Worm (Caenorhabditis elegans) whole organism, L2 larva: ENCODE data around the gene D1086.7.
"Not testable (repeated sequence)": the region's sequence is repeated elsewhere in the genome, so short reads cannot be mapped to it uniquely, and the experiment has no call there.

ENCODE experiments used
- C34F6.9 ChIP-seq: fragments of 150-350 bp; optimal IDR thresholded peaks from 2 replicates; lab custom pipeline; 2014; ENCODE audit warnings: missing biosample characterization, missing genetic modification characterization
- F13H6.1 ChIP-seq: sonication (generic microtip); optimal IDR thresholded peaks from 2 replicates; lab custom pipeline; 2016; ENCODE audit warnings: missing genetic modification characterization, missing compliant biosample characterization
- R02D3.7 ChIP-seq: fragments of 150-350 bp; optimal IDR thresholded peaks from 2 replicates; lab custom pipeline; 2014; ENCODE audit warnings: missing biosample characterization, missing genetic modification characterization
- Y55F3AM.14 ChIP-seq: fragments of 200-800 bp; sonication (Bioruptor generic); optimal IDR thresholded peaks from 2 replicates; lab custom pipeline; 2018; ENCODE audit warnings: mild to moderate bottlenecking, missing genetic modification characterization, missing compliant biosample characterization
- ZK546.5 ChIP-seq: sonication (generic microtip); optimal IDR thresholded peaks from 2 replicates; lab custom pipeline; 2017; ENCODE audit warnings: missing biosample characterization, missing genetic modification characterization
- alr-1 ChIP-seq: fragments of 150-350 bp; optimal IDR thresholded peaks from 2 replicates; lab custom pipeline; 2014; ENCODE audit warnings: missing biosample characterization, missing genetic modification characterization
- ama-1 ChIP-seq: fragments of 150-350 bp; optimal IDR thresholded peaks from 2 replicates; lab custom pipeline; 2018; ENCODE audit warnings: inconsistent platforms
- blmp-1 ChIP-seq: sonication (generic microtip); optimal IDR thresholded peaks from 2 replicates; lab custom pipeline; 2017; ENCODE audit warnings: missing genetic modification characterization, mild to moderate bottlenecking, missing compliant biosample characterization, antibody characterized with exemption, moderate library complexity; ENCODE audit not compliant: insufficient read depth
- ceh-16 ChIP-seq: fragments of 150-350 bp; optimal IDR thresholded peaks from 2 replicates; lab custom pipeline; 2014; ENCODE audit warnings: missing biosample characterization, missing genetic modification characterization
- ceh-82 ChIP-seq: fragments of 150-350 bp; optimal IDR thresholded peaks from 2 replicates; lab custom pipeline; 2014; ENCODE audit warnings: missing biosample characterization, missing genetic modification characterization
- crh-2 ChIP-seq: sonication (generic microtip); optimal IDR thresholded peaks from 2 replicates; lab custom pipeline; 2017; ENCODE audit warnings: missing biosample characterization, missing genetic modification characterization
- dmd-4 ChIP-seq: sonication (generic microtip); optimal IDR thresholded peaks from 2 replicates; lab custom pipeline; 2017; ENCODE audit warnings: missing biosample characterization, missing genetic modification characterization
- egl-27 ChIP-seq: sonication (generic microtip); optimal IDR thresholded peaks from 3 replicates; lab custom pipeline; 2017; ENCODE audit warnings: missing biosample characterization, missing genetic modification reagents, missing genetic modification characterization
- fos-1 ChIP-seq: fragments of 150-350 bp; optimal IDR thresholded peaks from 2 replicates; lab custom pipeline; 2014; ENCODE audit warnings: missing biosample characterization, missing genetic modification characterization
- gmeb-1 ChIP-seq: fragments of 150-350 bp; optimal IDR thresholded peaks from 2 replicates; lab custom pipeline; 2014; ENCODE audit warnings: missing biosample characterization, missing genetic modification characterization
- lin-11 ChIP-seq: fragments of 150-350 bp; sonication (generic microtip); optimal IDR thresholded peaks from 2 replicates; lab custom pipeline; 2014; ENCODE audit warnings: missing biosample characterization, missing genetic modification characterization, inconsistent platforms, mixed read lengths
- lin-13 ChIP-seq: fragments of 150-350 bp; optimal IDR thresholded peaks from 2 replicates; lab custom pipeline; 2014; ENCODE audit warnings: missing biosample characterization, missing genetic modification reagents, missing genetic modification characterization
- lin-39 ChIP-seq: fragments of 150-350 bp; optimal IDR thresholded peaks from 2 replicates; lab custom pipeline; 2014; ENCODE audit warnings: missing biosample characterization, missing genetic modification reagents, missing genetic modification characterization
- lsy-2 ChIP-seq, 2 experiments: fragments of 150-350 bp in 1 of 2; sonication (generic microtip) in 1 of 2; optimal IDR thresholded peaks; 2 replicates each; lab custom pipeline; 2014 to 2017; ENCODE audit warnings: missing biosample characterization in 2 of 2, missing genetic modification characterization in 2 of 2
- mab-5 ChIP-seq: fragments of 150-350 bp; optimal IDR thresholded peaks from 2 replicates; lab custom pipeline; 2014; ENCODE audit warnings: missing biosample characterization, missing genetic modification characterization
- mbf-1 ChIP-seq: sonication (generic microtip); optimal IDR thresholded peaks from 2 replicates; lab custom pipeline; 2017; ENCODE audit warnings: missing biosample characterization, missing genetic modification characterization
- mdl-1 ChIP-seq, 2 experiments: fragments of 150-350 bp in 1 of 2; sonication (generic microtip) in 1 of 2; optimal IDR thresholded peaks; 2 replicates each; lab custom pipeline; 2017; ENCODE audit warnings: missing biosample characterization in 2 of 2, missing genetic modification characterization in 2 of 2
- nhr-10 ChIP-seq: sonication (generic microtip); optimal IDR thresholded peaks from 2 replicates; lab custom pipeline; 2017; ENCODE audit warnings: missing biosample characterization, missing genetic modification characterization
- nhr-129 ChIP-seq: fragments of 150-350 bp; optimal IDR thresholded peaks from 2 replicates; lab custom pipeline; 2014; ENCODE audit warnings: missing biosample characterization, missing genetic modification characterization
- nhr-21 ChIP-seq: fragments of 150-350 bp; optimal IDR thresholded peaks from 2 replicates; lab custom pipeline; 2014; ENCODE audit warnings: missing biosample characterization, missing genetic modification characterization
- nhr-23 ChIP-seq: fragments of 150-350 bp; optimal IDR thresholded peaks from 2 replicates; lab custom pipeline; 2014; ENCODE audit warnings: missing biosample characterization, missing genetic modification reagents, missing genetic modification characterization
- nhr-237 ChIP-seq: fragments of 150-350 bp; optimal IDR thresholded peaks from 2 replicates; lab custom pipeline; 2014; ENCODE audit warnings: missing biosample characterization, missing genetic modification characterization
- nhr-25 ChIP-seq: fragments of 150-350 bp; sonication (generic microtip); optimal IDR thresholded peaks from 3 replicates; lab custom pipeline; 2014; ENCODE audit warnings: missing biosample characterization, missing genetic modification characterization
- nhr-77 ChIP-seq: fragments of 150-350 bp; optimal IDR thresholded peaks from 2 replicates; lab custom pipeline; 2014; ENCODE audit warnings: missing biosample characterization, missing genetic modification characterization
- sem-4 ChIP-seq: fragments of 150-350 bp; optimal IDR thresholded peaks from 2 replicates; lab custom pipeline; 2014; ENCODE audit warnings: missing biosample characterization, missing genetic modification reagents, missing genetic modification characterization
- skn-1 ChIP-seq: sonication (generic microtip); optimal IDR thresholded peaks from 2 replicates; lab custom pipeline; 2017; ENCODE audit warnings: missing biosample characterization, missing genetic modification characterization
- sma-3 ChIP-seq: sonication (generic microtip); optimal IDR thresholded peaks from 2 replicates; lab custom pipeline; 2016; ENCODE audit warnings: missing genetic modification reagents, missing genetic modification characterization, missing compliant biosample characterization
- sma-9 ChIP-seq, 2 experiments: fragments of 150-350 bp in 1 of 2; sonication (generic microtip) in 1 of 2; optimal IDR thresholded peaks; 2 replicates each; lab custom pipeline; 2014 to 2016; ENCODE audit warnings: missing genetic modification characterization in 2 of 2, mild to moderate bottlenecking in 1 of 2, missing biosample characterization in 1 of 2, missing compliant biosample characterization in 1 of 2, missing genetic modification reagents in 1 of 2, moderate library complexity in 1 of 2
- snpc-4 ChIP-seq: fragments of 150-350 bp; optimal IDR thresholded peaks from 2 replicates; lab custom pipeline; 2014; ENCODE audit warnings: missing biosample characterization, missing genetic modification characterization
- unc-55 ChIP-seq: fragments of 150-350 bp; sonication (generic microtip); optimal IDR thresholded peaks from 3 replicates; lab custom pipeline; 2014; ENCODE audit warnings: missing biosample characterization, missing genetic modification reagents, missing genetic modification characterization
- unc-62 ChIP-seq: fragments of 150-350 bp; optimal IDR thresholded peaks from 2 replicates; lab custom pipeline; 2014; ENCODE audit warnings: missing biosample characterization, missing genetic modification reagents, missing genetic modification characterization
- zag-1 ChIP-seq: fragments of 150-350 bp; optimal IDR thresholded peaks from 2 replicates; lab custom pipeline; 2014; ENCODE audit warnings: missing biosample characterization, missing genetic modification characterization
- ztf-4 ChIP-seq: fragments of 150-350 bp; optimal IDR thresholded peaks from 2 replicates; lab custom pipeline; 2014; ENCODE audit warnings: missing biosample characterization, missing genetic modification characterization

D1086.7 gene

DNA sequence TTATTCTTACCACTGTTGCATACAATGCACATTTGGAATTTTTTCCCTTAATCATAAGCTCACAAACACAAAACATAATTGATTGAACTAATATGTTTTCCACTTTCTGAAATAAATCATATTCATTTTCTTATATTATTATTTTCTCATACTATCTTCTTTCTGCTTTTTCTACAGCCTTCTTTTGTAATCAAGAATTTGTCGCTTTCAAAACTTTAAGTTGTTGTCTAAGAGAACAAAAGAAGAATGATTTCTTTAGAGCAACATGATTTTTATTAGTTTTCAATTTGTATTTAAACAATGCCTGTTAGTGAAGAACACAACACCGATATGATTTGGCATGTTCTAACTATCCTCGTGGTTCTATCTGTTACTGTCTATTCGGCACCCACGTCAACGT lies at the start of gene D1086.7:
D1086.7 (plus strand) TSS at position 301 of the 400 bp plus-strand sequence.
- TF ChIP-seq nhr-77 (tag; lab: Kevin White, UChicago) (no peak), crh-2 (no peak), mdl-1 (tag; optimal IDR thresholded peaks at IDR 0.05; lab: Kevin White, UChicago) (no peak), alr-1 (tag; lab: Kevin White, UChicago) (no peak), dmd-4 (tag; lab: Kevin White, UChicago) (no peak), F13H6.1 (tag; lab: Kevin White, UChicago) (no peak), nhr-10 (no peak), egl-27 (tag; lab: Kevin White, UChicago) (no peak), nhr-23 (tag; lab: Kevin White, UChicago) (no peak), lin-39 (tag; lab: Kevin White, UChicago) (no peak), snpc-4 (tag; lab: Kevin White, UChicago) (no peak), ama-1 (lab: Kevin White, UChicago) (no peak)

DNA sequence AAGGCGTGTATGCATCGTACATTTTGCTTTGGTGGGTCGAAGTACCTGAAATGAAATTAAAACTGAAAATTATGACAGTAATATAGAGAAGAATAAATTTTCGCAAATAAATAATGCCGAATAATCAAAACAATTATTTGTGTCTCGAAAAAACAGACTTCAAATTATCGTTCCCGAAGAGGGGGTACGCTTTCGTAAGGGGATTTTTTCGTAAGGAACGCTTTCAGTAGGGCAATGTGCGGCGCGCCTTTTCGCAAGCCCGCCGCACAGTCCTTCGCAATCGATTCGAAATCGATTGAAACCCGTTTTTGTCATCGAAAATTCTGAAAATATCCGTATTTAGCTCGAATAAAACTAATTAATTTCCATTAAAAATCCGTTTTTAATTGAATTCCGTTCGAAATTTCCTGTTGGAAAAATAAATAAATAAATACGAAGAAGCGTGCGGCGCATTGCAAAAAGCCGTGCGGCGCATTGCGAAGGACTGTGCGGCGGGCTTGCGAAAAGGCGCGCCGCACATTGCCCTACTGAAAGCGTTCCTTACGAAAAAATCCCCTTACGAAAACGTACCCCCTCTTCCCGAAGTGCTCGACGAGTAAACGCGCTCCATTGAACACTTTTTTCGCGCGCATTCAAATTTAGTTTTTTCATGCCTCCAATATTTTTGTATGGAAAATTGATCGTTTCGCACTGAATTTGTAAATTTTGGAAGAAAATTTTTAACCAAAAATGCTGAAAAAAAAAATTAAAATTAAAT lies 45.6 kb upstream of the D1086.7 start, which contains the start of gene vps-39:
vps-39 (minus strand) TSS at position 51 of the 757 bp plus-strand sequence.
- peak; percentile 4 for TF ChIP-seq lin-13 (GFP tag; lab: Kevin White, UChicago)
- TF ChIP-seq F13H6.1 (tag; lab: Kevin White, UChicago), result peak; percentile 58
- peak; percentile 8 for TF ChIP-seq gmeb-1
- peak in 1 of 2 experiments; percentile 35 for TF ChIP-seq lsy-2 (tag; optimal IDR thresholded peaks at IDR 0.05; lab: Kevin White, UChicago)
- TF ChIP-seq sma-3, result peak; percentile 28
- TF ChIP-seq nhr-129 (tag; lab: Kevin White, UChicago), result peak; percentile 5
- TF ChIP-seq unc-55 (GFP tag; lab: Kevin White, UChicago), result peak; percentile 25
- TF ChIP-seq sma-9 (GFP tag; optimal IDR thresholded peaks at IDR 0.05; lab: Kevin White, UChicago), result peak; percentile 28
- TF ChIP-seq sma-9 (tag; optimal IDR thresholded peaks at IDR 0.05; lab: Kevin White, UChicago), result not testable (repeated sequence)

- not testable (repeated sequence) for TF ChIP-seq mbf-1 (tag; lab: Kevin White, UChicago); unc-55 (GFP tag; lab: Kevin White, UChicago); nhr-25 (tag; lab: Kevin White, UChicago)
These were observed 34.8 kb upstream of the D1086.7 start, which contains the start of gene F58D12.1 for ce11 chrV:14049274-14049673. Gene F58D12.1 (plus strand): TSS chrV:14049574.

DNA sequence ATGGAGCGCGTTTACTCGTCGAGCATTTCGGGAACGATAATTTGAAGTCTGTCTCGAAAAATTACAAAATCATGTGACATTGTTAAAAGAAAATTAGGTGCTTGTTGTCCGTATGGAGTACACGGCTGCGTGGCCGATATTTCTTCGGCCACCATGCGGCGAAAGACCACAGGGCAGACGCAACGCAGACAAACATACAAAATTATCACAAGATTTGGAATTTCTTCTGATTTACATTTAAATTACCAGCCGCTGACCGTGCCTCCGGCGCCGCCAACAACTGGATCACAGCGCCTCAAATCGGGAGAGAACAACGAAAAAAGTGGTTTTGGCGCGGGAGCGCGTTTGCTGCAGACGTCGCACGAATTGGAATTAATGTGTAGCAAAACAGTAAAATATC lies 29.0 kb upstream of the D1086.7 start:
- peak; percentile 94 for TF ChIP-seq lin-11
- TF ChIP-seq gmeb-1, result peak; percentile 88
- peak; percentile 93 for TF ChIP-seq sem-4 (tag; lab: Kevin White, UChicago)
- peak; percentile 69 for TF ChIP-seq zag-1
- peak; percentile 55 for TF ChIP-seq unc-62 (GFP tag; lab: Kevin White, UChicago)
- peak; percentile 96 for TF ChIP-seq F13H6.1 (tag; lab: Kevin White, UChicago)
- peak; percentile 39 for TF ChIP-seq nhr-10
- TF ChIP-seq nhr-129 (tag; lab: Kevin White, UChicago), result peak; percentile 68
- peak; percentile 86 for TF ChIP-seq Y55F3AM.14 (GFP tag; lab: Kevin White, UChicago)
- peak; percentile 67 for TF ChIP-seq mab-5 (tag; lab: Kevin White, UChicago)
- peak; percentile 58 to 68 for TF ChIP-seq mdl-1 (tag; optimal IDR thresholded peaks at IDR 0.05; lab: Kevin White, UChicago)
- TF ChIP-seq egl-27 (tag; lab: Kevin White, UChicago), result peak; percentile 76
- TF ChIP-seq nhr-237 (tag; lab: Kevin White, UChicago), result peak; percentile 33
- TF ChIP-seq nhr-21 (tag; lab: Kevin White, UChicago), result peak; percentile 97
- peak; percentile 80 for TF ChIP-seq blmp-1 (tag; lab: Kevin White, UChicago)
- peak; percentile 84 for TF ChIP-seq ztf-4 (tag; lab: Kevin White, UChicago)
- TF ChIP-seq lsy-2 (tag; optimal IDR thresholded peaks at IDR 0.05; lab: Kevin White, UChicago), result peak; percentile 82 to 93
- TF ChIP-seq nhr-25 (tag; lab: Kevin White, UChicago), result peak; percentile 90
- TF ChIP-seq sma-3, result peak; percentile 98
- TF ChIP-seq unc-55 (GFP tag; lab: Kevin White, UChicago), result peak; percentile 78
- peak; percentile 48 for TF ChIP-seq R02D3.7 (tag; lab: Kevin White, UChicago)
- peak; percentile 89 for TF ChIP-seq ceh-16
- peak; percentile 67 for TF ChIP-seq ceh-82 (tag; lab: Kevin White, UChicago)
- peak; percentile 93 for TF ChIP-seq crh-2
- peak; percentile 87 for TF ChIP-seq lin-13 (GFP tag; lab: Kevin White, UChicago)
- TF ChIP-seq snpc-4 (tag; lab: Kevin White, UChicago), result peak; percentile 68
- peak; percentile 35 for TF ChIP-seq ZK546.5 (tag; lab: Kevin White, UChicago)
- TF ChIP-seq nhr-77 (tag; lab: Kevin White, UChicago), result peak; percentile 7
- TF ChIP-seq dmd-4 (tag; lab: Kevin White, UChicago), result peak; percentile 60
- TF ChIP-seq C34F6.9 (tag; lab: Kevin White, UChicago), result peak; percentile 91
- peak; percentile 13 for TF ChIP-seq skn-1 (tag; lab: Kevin White, UChicago)
- TF ChIP-seq fos-1, result peak; percentile 83
- peak; percentile 99 for TF ChIP-seq sma-9 (GFP tag; optimal IDR thresholded peaks at IDR 0.05; lab: Kevin White, UChicago)
- not testable (repeated sequence) for TF ChIP-seq sma-9 (tag; optimal IDR thresholded peaks at IDR 0.05; lab: Kevin White, UChicago)
